Fruit fly (Drosophila melanogaster): ENCODE measurements around the gene CG42342.

DNA sequence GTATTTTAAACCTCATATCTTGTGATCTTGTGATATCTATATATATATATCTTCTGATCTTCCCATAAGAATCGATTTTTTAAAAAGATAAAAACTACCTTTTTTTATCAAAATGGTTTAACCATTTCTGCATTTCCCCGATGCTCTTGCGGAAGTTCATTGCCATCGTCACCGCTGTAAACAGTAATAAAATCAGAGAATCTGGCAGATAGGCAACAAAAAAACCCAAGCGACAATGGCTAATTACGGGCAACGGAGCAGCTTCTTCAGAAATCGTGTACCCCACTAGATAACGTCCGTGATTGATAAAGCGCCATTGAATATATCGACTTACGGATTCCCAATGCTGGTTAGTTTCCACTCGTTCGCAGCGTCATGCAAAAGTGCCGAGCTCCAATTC is 48.4 kb upstream of the CG42342 start, which contains the start of gene CG10405:
- TF ChIP-seq CG8478 (optimal IDR thresholded peaks at IDR 0.05) (no peak), CTCF (optimal IDR thresholded peaks at IDR 0.05) (no peak)
